Worm (Caenorhabditis elegans) whole organism, L1 larva: ENCODE data around the gene hmg-4.

ENCODE experiments used
- C04F5.9 ChIP-seq: sonication (generic microtip); optimal IDR thresholded peaks from 2 replicates; lab custom pipeline; 2016; ENCODE audit warnings: missing genetic modification characterization, missing compliant biosample characterization
- C16A3.4 ChIP-seq: fragments of 150-350 bp; optimal IDR thresholded peaks from 2 replicates; lab custom pipeline; 2014; ENCODE audit warnings: missing biosample characterization, missing genetic modification characterization
- C34B4.2 ChIP-seq: sonication (generic microtip); optimal IDR thresholded peaks from 2 replicates; lab custom pipeline; 2017; ENCODE audit warnings: mild to moderate bottlenecking, missing genetic modification characterization, missing compliant biosample characterization
- F16B12.6 ChIP-seq: fragments of 150-350 bp; optimal IDR thresholded peaks from 2 replicates; lab custom pipeline; 2014; ENCODE audit warnings: missing biosample characterization, missing genetic modification characterization
- Y116A8C.19 ChIP-seq: sonication (generic microtip); optimal IDR thresholded peaks from 2 replicates; lab custom pipeline; 2016; ENCODE audit warnings: missing compliant biosample characterization, missing genetic modification characterization, borderline replicate concordance
- aha-1 ChIP-seq: fragments of 150-350 bp; optimal IDR thresholded peaks from 2 replicates; lab custom pipeline; 2014; ENCODE audit warnings: missing biosample characterization, missing genetic modification characterization
- blmp-1 ChIP-seq: fragments of 150-350 bp; optimal IDR thresholded peaks from 2 replicates; lab custom pipeline; 2014; ENCODE audit warnings: missing biosample characterization, missing genetic modification characterization
- ceh-63 ChIP-seq: fragments of 200-800 bp; sonication (Bioruptor generic); optimal IDR thresholded peaks from 2 replicates; lab custom pipeline; 2018; ENCODE audit warnings: mild to moderate bottlenecking, missing genetic modification characterization, missing compliant biosample characterization
- ceh-82 ChIP-seq, 3 experiments: fragments of 150-350 bp in 1 of 3; sonication (generic microtip) in 2 of 3; optimal IDR thresholded peaks; 2 replicates each; lab custom pipeline; 2014 to 2017; ENCODE audit warnings: missing biosample characterization in 3 of 3, missing genetic modification characterization in 3 of 3
- ceh-90 ChIP-seq: sonication (generic microtip); optimal IDR thresholded peaks from 2 replicates; lab custom pipeline; 2016; ENCODE audit warnings: missing genetic modification characterization, missing compliant biosample characterization
- dpl-1 ChIP-seq, 3 experiments: fragments of 150-350 bp in 2 of 3; sonication (generic microtip) in 1 of 3; optimal IDR thresholded peaks; 2 replicates each; lab custom pipeline; 2014 to 2017; ENCODE audit warnings: missing biosample characterization in 3 of 3, missing genetic modification characterization in 3 of 3, missing genetic modification reagents in 3 of 3
- efl-3 ChIP-seq: fragments of 200-800 bp; sonication (Bioruptor generic); optimal IDR thresholded peaks from 2 replicates; lab custom pipeline; 2018; ENCODE audit warnings: mild to moderate bottlenecking, missing genetic modification characterization, missing compliant biosample characterization
- elt-2 ChIP-seq: sonication (generic microtip); optimal IDR thresholded peaks from 2 replicates; lab custom pipeline; 2016; ENCODE audit warnings: missing genetic modification characterization, mild to moderate bottlenecking, inconsistent platforms, missing compliant biosample characterization, missing genetic modification reagents
- elt-3 ChIP-seq, 6 experiments: fragments of 150-350 bp in 1 of 6; sonication (generic microtip); optimal IDR thresholded peaks; 2 replicates each; lab custom pipeline; 2017 to 2018; ENCODE audit warnings: missing biosample characterization in 6 of 6, missing genetic modification characterization in 6 of 6, inconsistent platforms in 1 of 6
- fkh-10 ChIP-seq: sonication (generic microtip); optimal IDR thresholded peaks from 2 replicates; lab custom pipeline; 2017; ENCODE audit warnings: missing biosample characterization, missing genetic modification reagents, missing genetic modification characterization
- fkh-8 ChIP-seq: sonication (generic microtip); optimal IDR thresholded peaks from 2 replicates; lab custom pipeline; 2016; ENCODE audit warnings: mild to moderate bottlenecking, missing genetic modification characterization, missing compliant biosample characterization
- fos-1 ChIP-seq: fragments of 150-350 bp; optimal IDR thresholded peaks from 2 replicates; lab custom pipeline; 2014; ENCODE audit warnings: missing biosample characterization, missing genetic modification characterization
- grh-1 ChIP-seq: fragments of 200-800 bp; sonication (Bioruptor generic); IDR thresholded peaks from 2 replicates; pipeline ENCODE4 v1.3.6; 2022; ENCODE audit warnings: missing genetic modification reagents, missing genetic modification characterization, missing compliant biosample characterization
- hpl-2 ChIP-seq: fragments of 150-350 bp; optimal IDR thresholded peaks from 2 replicates; lab custom pipeline; 2014; ENCODE audit warnings: missing biosample characterization, missing genetic modification reagents, missing genetic modification characterization
- irx-1 ChIP-seq: sonication (generic microtip); optimal IDR thresholded peaks from 2 replicates; lab custom pipeline; 2016; ENCODE audit warnings: missing genetic modification characterization, missing compliant biosample characterization
- lin-13 ChIP-seq: fragments of 150-350 bp; optimal IDR thresholded peaks from 2 replicates; lab custom pipeline; 2014; ENCODE audit warnings: missing biosample characterization, missing genetic modification reagents, missing genetic modification characterization
- lin-15B ChIP-seq: fragments of 150-350 bp; sonication (generic microtip); optimal IDR thresholded peaks from 3 replicates; lab custom pipeline; 2014; ENCODE audit warnings: missing biosample characterization, missing genetic modification characterization
- lin-35 ChIP-seq, 2 experiments: fragments of 150-350 bp; optimal IDR thresholded peaks; 2 replicates each; lab custom pipeline; 2014; ENCODE audit warnings: missing biosample characterization in 2 of 2, missing genetic modification characterization in 2 of 2, missing genetic modification reagents in 2 of 2
- lsy-2 ChIP-seq, 2 experiments: fragments of 150-350 bp; optimal IDR thresholded peaks; 2 replicates each; lab custom pipeline; 2014; ENCODE audit warnings: missing biosample characterization in 2 of 2, missing genetic modification characterization in 2 of 2
- mab-9 ChIP-seq: fragments of 200-800 bp; sonication (Bioruptor generic); IDR thresholded peaks from 2 replicates; pipeline ENCODE4 v1.3.6; 2022; ENCODE audit warnings: missing genetic modification reagents, missing genetic modification characterization, missing compliant biosample characterization
- mdl-1 ChIP-seq, 2 experiments: fragments of 150-350 bp; optimal IDR thresholded peaks; 2 replicates each; lab custom pipeline; 2014 to 2017; ENCODE audit warnings: missing biosample characterization in 2 of 2, missing genetic modification characterization in 2 of 2, inconsistent platforms in 1 of 2
- mep-1 ChIP-seq: fragments of 150-350 bp; optimal IDR thresholded peaks from 2 replicates; lab custom pipeline; 2014; ENCODE audit warnings: missing biosample characterization, missing genetic modification characterization
- nhr-12 ChIP-seq: sonication (generic microtip); optimal IDR thresholded peaks from 2 replicates; lab custom pipeline; 2017; ENCODE audit warnings: missing biosample characterization, missing genetic modification characterization
- nhr-20 ChIP-seq: sonication (generic microtip); optimal IDR thresholded peaks from 2 replicates; lab custom pipeline; 2016; ENCODE audit warnings: mild to moderate bottlenecking, missing genetic modification characterization, missing compliant biosample characterization
- nhr-237 ChIP-seq: fragments of 150-350 bp; optimal IDR thresholded peaks from 2 replicates; lab custom pipeline; 2014; ENCODE audit warnings: missing biosample characterization, missing genetic modification characterization
- nhr-28 ChIP-seq: fragments of 150-350 bp; optimal IDR thresholded peaks from 2 replicates; lab custom pipeline; 2014; ENCODE audit warnings: missing biosample characterization, missing genetic modification characterization
- nhr-47 ChIP-seq: sonication (generic microtip); optimal IDR thresholded peaks from 2 replicates; lab custom pipeline; 2016; ENCODE audit warnings: mild to moderate bottlenecking, missing genetic modification characterization, moderate library complexity, missing compliant biosample characterization
- nhr-71 ChIP-seq: sonication (generic microtip); optimal IDR thresholded peaks from 2 replicates; lab custom pipeline; 2016; ENCODE audit warnings: mild to moderate bottlenecking, missing genetic modification characterization, moderate library complexity, missing compliant biosample characterization
- nhr-76 ChIP-seq: sonication (generic microtip); optimal IDR thresholded peaks from 2 replicates; lab custom pipeline; 2017; ENCODE audit warnings: missing biosample characterization, missing genetic modification characterization
- nhr-77 ChIP-seq: fragments of 150-350 bp; optimal IDR thresholded peaks from 2 replicates; lab custom pipeline; 2014; ENCODE audit warnings: missing biosample characterization, missing genetic modification characterization
- nhr-85 ChIP-seq: sonication (generic microtip); peaks from one replicate; lab custom pipeline; 2016; ENCODE audit warnings: missing genetic modification characterization, inconsistent platforms, missing compliant biosample characterization
- nhr-90 ChIP-seq: sonication (generic microtip); optimal IDR thresholded peaks from 2 replicates; lab custom pipeline; 2016; ENCODE audit warnings: mild to moderate bottlenecking, missing genetic modification characterization, missing compliant biosample characterization; ENCODE audit not compliant: poor library complexity
- pqm-1 ChIP-seq: sonication (generic microtip); optimal IDR thresholded peaks from 3 replicates; lab custom pipeline; 2017; ENCODE audit warnings: missing biosample characterization, missing genetic modification characterization
- rnt-1 ChIP-seq: sonication (generic microtip); optimal IDR thresholded peaks from 2 replicates; lab custom pipeline; 2016; ENCODE audit warnings: mild to moderate bottlenecking, missing genetic modification characterization, moderate library complexity, missing compliant biosample characterization
- skn-1 ChIP-seq: fragments of 150-350 bp; optimal IDR thresholded peaks from 2 replicates; lab custom pipeline; 2014; ENCODE audit warnings: missing biosample characterization, missing genetic modification characterization
- sptf-1 ChIP-seq: fragments of 150-350 bp; optimal IDR thresholded peaks from 2 replicates; lab custom pipeline; 2014; ENCODE audit warnings: missing biosample characterization, missing genetic modification characterization
- swsn-7 ChIP-seq: sonication (generic microtip); optimal IDR thresholded peaks from 2 replicates; lab custom pipeline; 2016; ENCODE audit warnings: missing genetic modification characterization, missing compliant biosample characterization
- tbx-2 ChIP-seq: sonication (generic microtip); optimal IDR thresholded peaks from 2 replicates; lab custom pipeline; 2016; ENCODE audit warnings: missing genetic modification characterization, missing compliant biosample characterization
- unc-130 ChIP-seq: fragments of 150-350 bp; optimal IDR thresholded peaks from 2 replicates; lab custom pipeline; 2017; ENCODE audit warnings: missing biosample characterization, missing genetic modification characterization, inconsistent platforms
- unc-30 ChIP-seq: sonication (generic microtip); optimal IDR thresholded peaks from 2 replicates; lab custom pipeline; 2017; ENCODE audit warnings: missing biosample characterization, missing genetic modification characterization
- unc-62 ChIP-seq: fragments of 150-350 bp; optimal IDR thresholded peaks from 2 replicates; lab custom pipeline; 2014; ENCODE audit warnings: missing biosample characterization, missing genetic modification reagents, missing genetic modification characterization
- unc-86 ChIP-seq: sonication (generic microtip); optimal IDR thresholded peaks from 2 replicates; lab custom pipeline; 2016; ENCODE audit warnings: missing genetic modification characterization, missing compliant biosample characterization
- unc-98 ChIP-seq: fragments of 200-800 bp; sonication (Bioruptor generic); IDR thresholded peaks from 2 replicates; pipeline ENCODE4 v1.3.6; 2022; ENCODE audit warnings: missing genetic modification characterization, missing compliant biosample characterization
- vab-15 ChIP-seq: sonication (generic microtip); optimal IDR thresholded peaks from 2 replicates; lab custom pipeline; 2017; ENCODE audit warnings: missing genotype, mild to moderate bottlenecking, missing genetic modification characterization, missing compliant biosample characterization
- zag-1 ChIP-seq: fragments of 150-350 bp; optimal IDR thresholded peaks from 2 replicates; lab custom pipeline; 2014; ENCODE audit warnings: missing biosample characterization, missing genetic modification characterization
- ztf-11 ChIP-seq, 2 experiments: sonication (generic microtip); optimal IDR thresholded peaks; 2 replicates each; lab custom pipeline; 2016 to 2017; ENCODE audit warnings: missing genetic modification characterization in 2 of 2, missing biosample characterization in 1 of 2, missing compliant biosample characterization in 1 of 2
- ztf-4 ChIP-seq: fragments of 150-350 bp; optimal IDR thresholded peaks from 2 replicates; lab custom pipeline; 2014; ENCODE audit warnings: missing biosample characterization, missing genetic modification characterization

The hmg-4 gene

ce11 chrIII:7338009-7338408 is 43.4 kb downstream of the hmg-4 start:
- TF ChIP-seq grh-1 (GFP tag; lab: Robert Waterston, UW): peak; percentile 41; the same call in 1 of the 2 replicates
- TF ChIP-seq nhr-12: no peak

ce11 chrIII:7336214-7336613 is 45.2 kb downstream of the hmg-4 start, which contains the start of gene gsp-2:
gsp-2 (plus strand) TSS chrIII:7336587.
- TF ChIP-seq ceh-63 (GFP tag; lab: Kevin White, UChicago) (no peak), unc-62 (no peak), unc-30 (tag; lab: Kevin White, UChicago) (no peak), grh-1 (GFP tag; lab: Robert Waterston, UW) (0 out of 2 replicates have a peak, but pooled peaks have one; percentile 5), fkh-8 (tag; lab: Kevin White, UChicago) (peak; percentile 77), C34B4.2 (tag; lab: Kevin White, UChicago) (no peak), nhr-76 (tag; lab: Kevin White, UChicago) (no peak), tbx-2 (tag; lab: Kevin White, UChicago) (peak; percentile 60), F16B12.6 (no peak), irx-1 (tag; lab: Kevin White, UChicago) (no peak), unc-98 (no peak), sptf-1 (tag; lab: Kevin White, UChicago) (no peak), mab-9 (peak; percentile 47; the same call in 1 of the 2 replicates), fos-1 (tag; lab: Kevin White, UChicago) (peak; percentile 26), lsy-2 (tag; optimal IDR thresholded peaks at IDR 0.05; lab: Kevin White, UChicago) (peak; percentile 94 to 98), C16A3.4 (peak; percentile 74), zag-1 (tag; lab: Kevin White, UChicago) (no peak), nhr-90 (peak; percentile 51), efl-3 (GFP tag; lab: Kevin White, UChicago) (no peak), nhr-71 (tag; lab: Kevin White, UChicago) (peak; percentile 78), rnt-1 (tag; lab: Kevin White, UChicago) (peak; percentile 56), blmp-1 (tag; lab: Kevin White, UChicago) (peak; percentile 78), elt-2 (no peak), nhr-47 (tag; lab: Kevin White, UChicago) (peak; percentile 57), ceh-90 (tag; lab: Kevin White, UChicago) (no peak), lin-35 (GFP tag; optimal IDR thresholded peaks at IDR 0.05; lab: Kevin White, UChicago) (peak; percentile 83), C04F5.9 (no peak), lin-13 (GFP tag; lab: Kevin White, UChicago) (peak; percentile 72), nhr-237 (tag; lab: Kevin White, UChicago) (peak; percentile 24), nhr-20 (tag; lab: Kevin White, UChicago) (peak; percentile 74), dpl-1 (GFP tag; optimal IDR thresholded peaks at IDR 0.05; lab: Kevin White, UChicago) (peak; percentile 66 to 74 (median 70)), ztf-11 (tag; optimal IDR thresholded peaks at IDR 0.05; lab: Kevin White, UChicago) (no peak), fkh-10 (GFP tag; lab: Kevin White, UChicago) (no peak), aha-1 (tag; lab: Kevin White, UChicago) (no peak), mep-1 (tag; lab: Kevin White, UChicago) (peak; percentile 65), pqm-1 (tag; lab: Kevin White, UChicago) (no peak), nhr-77 (tag; lab: Kevin White, UChicago) (peak; percentile 57), unc-86 (tag; lab: Kevin White, UChicago) (peak; percentile 53), swsn-7 (tag; lab: Kevin White, UChicago) (peak; percentile 58), skn-1 (tag; lab: Kevin White, UChicago) (peak; percentile 85), unc-130 (tag; lab: Kevin White, UChicago) (peak; percentile 81), nhr-28 (tag; lab: Kevin White, UChicago) (no peak), elt-3 (tag; optimal IDR thresholded peaks at IDR 0.05; lab: Kevin White, UChicago) (peak in 3 of 6 experiments; percentile 29 to 89 (median 51)), ceh-82 (tag; optimal IDR thresholded peaks at IDR 0.05; lab: Kevin White, UChicago) (peak; percentile 52 to 67 (median 60)), mdl-1 (tag; optimal IDR thresholded peaks at IDR 0.05; lab: Kevin White, UChicago) (peak in 1 of 2 experiments; percentile 74), hpl-2 (peak; percentile 23), lin-15B (tag; lab: Kevin White, UChicago) (peak; percentile 92), ztf-4 (tag; lab: Kevin White, UChicago) (peak; percentile 36), Y116A8C.19 (tag; lab: Kevin White, UChicago) (no peak), nhr-85 (tag; lab: Kevin White, UChicago) (peak; percentile 48), vab-15 (tag; lab: Kevin White, UChicago) (peak; percentile 81)
